Worm (Caenorhabditis elegans): ENCODE data around the gene odr-2.
A peak's percentile ranks its signal among the peaks of the same experiment; 100 is the strongest.

DNA sequence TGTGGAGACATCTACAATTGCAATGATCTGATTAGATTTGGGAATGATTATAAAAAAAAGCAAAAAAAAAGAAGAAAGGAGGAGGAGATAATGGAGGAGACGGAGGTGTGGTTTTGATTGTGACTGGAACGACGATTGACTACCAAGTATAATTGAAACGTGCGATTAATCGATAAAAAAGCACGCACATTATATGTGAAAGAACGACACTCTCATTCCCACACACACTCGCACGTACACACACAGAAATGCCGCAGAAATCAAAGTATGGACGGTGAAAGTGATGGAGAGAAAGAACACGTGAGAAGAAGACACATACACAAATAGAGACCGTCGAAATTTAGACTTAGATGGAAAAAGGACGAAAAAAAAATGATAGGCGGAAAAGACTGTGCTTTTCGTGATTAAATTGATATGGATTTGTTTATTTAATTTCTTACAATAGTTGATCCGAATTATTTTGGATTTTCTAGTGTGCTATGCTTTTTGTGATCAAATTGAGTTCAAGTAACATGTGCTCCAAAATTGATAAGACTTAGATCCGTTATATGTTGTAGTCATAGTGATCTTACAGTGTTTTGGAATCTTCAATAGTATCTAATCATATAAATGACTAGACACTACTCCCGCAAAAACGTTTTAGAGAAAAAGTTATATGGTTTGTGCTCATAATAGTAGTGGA, 9.5 kb upstream of the odr-2 start, which contains the start of gene nhr-135:
- TF ChIP-seq ZK546.5 (tag; optimal IDR thresholded peaks at IDR 0.05) (no peak), nhr-23 (tag; optimal IDR thresholded peaks at IDR 0.05) (no peak), nhr-237 (tag; optimal IDR thresholded peaks at IDR 0.05) (no peak), elt-3 (tag; optimal IDR thresholded peaks at IDR 0.05) (no peak), fos-1 (tag; optimal IDR thresholded peaks at IDR 0.05) (peak; percentile 82), nhr-77 (tag; optimal IDR thresholded peaks at IDR 0.05) (no peak), ztf-11 (tag; optimal IDR thresholded peaks at IDR 0.05) (no peak), unc-55 (GFP tag; optimal IDR thresholded peaks at IDR 0.05) (no peak), nhr-12 (tag; optimal IDR thresholded peaks at IDR 0.05) (no peak)

Data from whole organism, L2 larva.